Worm (Caenorhabditis elegans): ENCODE results near the gene rnr-1.
A peak's percentile ranks its signal among the peaks of the same experiment; 100 is the strongest.

The rnr-1 gene

ce11 chrIII:9271389-9271918 is 42.9 kb upstream of the rnr-1 start:
- TF ChIP-seq lin-39 (tag; optimal IDR thresholded peaks at IDR 0.05), result peak; percentile 59
- no peak for TF ChIP-seq ama-1 (optimal IDR thresholded peaks at IDR 0.05)
- no peak for TF ChIP-seq ztf-4 (tag; optimal IDR thresholded peaks at IDR 0.05)
- no peak for TF ChIP-seq sea-2 (GFP tag; optimal IDR thresholded peaks at IDR 0.05)
- no peak for TF ChIP-seq ztf-11 (tag; optimal IDR thresholded peaks at IDR 0.05)
- peak; percentile 15 for TF ChIP-seq nfya-1 (tag; optimal IDR thresholded peaks at IDR 0.05; ENCODE audit: insufficient read depth)

DNA sequence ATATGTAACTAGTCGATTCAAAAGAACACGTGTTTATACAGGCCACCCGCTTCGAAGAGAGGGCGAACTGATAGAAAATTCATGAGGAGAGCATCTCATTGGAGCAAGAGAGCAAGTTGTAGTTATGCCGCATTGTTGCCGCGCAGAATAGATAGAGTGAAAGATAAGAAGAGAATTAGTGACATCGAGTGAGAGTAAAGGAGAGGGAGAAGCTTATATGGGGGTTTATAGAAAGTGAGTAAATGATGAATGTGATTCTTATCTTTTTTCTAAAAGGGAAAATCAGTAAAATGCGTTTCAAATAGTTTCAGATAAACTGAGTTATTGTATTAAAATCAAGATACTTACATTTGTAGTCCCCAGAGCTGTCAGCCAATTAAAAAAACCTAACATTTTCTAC is 41.6 kb upstream of the rnr-1 start:
- peak; percentile 13 for TF ChIP-seq nfya-1 (tag; optimal IDR thresholded peaks at IDR 0.05; ENCODE audit: insufficient read depth)
- no peak for TF ChIP-seq nhr-76 (tag; optimal IDR thresholded peaks at IDR 0.05)
- TF ChIP-seq egl-5 (tag; optimal IDR thresholded peaks at IDR 0.05), result no peak
- TF ChIP-seq zag-1 (tag; optimal IDR thresholded peaks at IDR 0.05), result no peak
- TF ChIP-seq pha-4 (tag; optimal IDR thresholded peaks at IDR 0.05), result peak; percentile 11
- TF ChIP-seq elt-2 (tag; optimal IDR thresholded peaks at IDR 0.05), result peak; percentile 65
- TF ChIP-seq nhr-67 (tag; optimal IDR thresholded peaks at IDR 0.05), result no peak
- TF ChIP-seq tbx-2 (tag; optimal IDR thresholded peaks at IDR 0.05), result no peak
- TF ChIP-seq pqm-1 (tag; optimal IDR thresholded peaks at IDR 0.05), result peak; percentile 23
- no peak for TF ChIP-seq skn-1 (tag; optimal IDR thresholded peaks at IDR 0.05)
- peak; percentile 88 for TF ChIP-seq elt-1 (tag; optimal IDR thresholded peaks at IDR 0.05)

ce11 chrIII:9269012-9269471 is 40.4 kb upstream of the rnr-1 start, which contains the start of gene clip-1:
Gene clip-1, minus strand, starts transcription at chrIII:9269062.
- TF ChIP-seq egl-5 (tag; optimal IDR thresholded peaks at IDR 0.05) (no peak), nhr-23 (tag; optimal IDR thresholded peaks at IDR 0.05) (peak; percentile 24), nhr-12 (tag; optimal IDR thresholded peaks at IDR 0.05) (no peak), fkh-10 (GFP tag; optimal IDR thresholded peaks at IDR 0.05) (no peak), nhr-25 (tag; optimal IDR thresholded peaks at IDR 0.05) (peak; percentile 53), elt-3 (tag; optimal IDR thresholded peaks at IDR 0.05) (no peak), elt-2 (tag; optimal IDR thresholded peaks at IDR 0.05) (peak; percentile 15), nfya-1 (tag; optimal IDR thresholded peaks at IDR 0.05; ENCODE audit: insufficient read depth) (peak; percentile 6), lin-39 (tag; optimal IDR thresholded peaks at IDR 0.05) (no peak), pha-4 (tag; optimal IDR thresholded peaks at IDR 0.05) (peak; percentile 36), tbx-2 (tag; optimal IDR thresholded peaks at IDR 0.05) (no peak), nhr-77 (tag; optimal IDR thresholded peaks at IDR 0.05) (no peak), nhr-43 (tag; optimal IDR thresholded peaks at IDR 0.05; ENCODE audit: poor library complexity, severe bottlenecking) (peak; percentile 23)

DNA sequence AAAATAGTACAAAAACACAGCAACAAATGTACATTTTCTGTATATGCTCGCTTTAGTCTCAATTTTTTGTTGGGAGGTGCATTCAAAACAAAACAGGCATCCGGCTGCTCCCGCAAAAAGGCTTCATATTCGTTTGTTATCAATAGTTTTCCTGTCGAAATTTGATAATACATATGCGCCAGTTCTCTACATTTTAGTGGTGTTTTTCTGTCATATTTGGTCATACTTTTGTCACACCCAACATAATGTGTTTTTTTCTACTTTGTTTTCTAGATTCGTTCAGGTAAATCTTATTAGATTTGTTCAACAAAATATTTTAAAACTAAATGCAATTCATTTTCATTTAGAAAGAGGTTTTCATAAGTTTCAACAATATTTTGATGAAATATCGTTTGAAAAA is 29.9 kb upstream of the rnr-1 start:
- no peak for TF ChIP-seq elt-1 (tag; optimal IDR thresholded peaks at IDR 0.05)
- peak; percentile 46 for TF ChIP-seq elt-2 (tag; optimal IDR thresholded peaks at IDR 0.05)

DNA sequence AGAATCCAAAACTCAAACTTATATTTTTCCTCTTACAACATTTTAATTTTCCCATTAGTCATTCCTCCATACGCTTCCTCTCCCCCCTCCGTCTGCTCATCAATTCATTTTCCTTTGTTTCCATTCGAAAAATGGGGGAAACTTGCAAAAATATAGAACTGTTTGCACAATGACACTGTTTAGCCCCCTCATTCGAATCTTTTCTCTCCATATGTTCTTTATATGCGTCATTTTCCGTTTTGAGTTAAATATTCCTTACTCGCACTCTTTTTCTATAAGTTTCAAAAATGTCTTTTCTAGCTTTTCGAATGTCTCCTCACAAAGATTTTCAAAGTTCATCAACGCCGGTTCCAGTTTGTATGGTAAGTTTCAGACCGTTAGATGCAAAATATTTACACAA is 28.4 kb upstream of the rnr-1 start, which contains the start of gene M01A8.1:
TSS of gene M01A8.1 (plus strand) at position 301 of the 400 bp plus-strand sequence.
- TF ChIP-seq unc-39 (tag; optimal IDR thresholded peaks at IDR 0.05) (no peak), elt-1 (tag; optimal IDR thresholded peaks at IDR 0.05) (no peak), nhr-28 (tag; optimal IDR thresholded peaks at IDR 0.05) (no peak), nhr-67 (tag; optimal IDR thresholded peaks at IDR 0.05) (no peak), tbx-2 (tag; optimal IDR thresholded peaks at IDR 0.05) (no peak), pqm-1 (tag; optimal IDR thresholded peaks at IDR 0.05) (no peak), nfya-1 (tag; optimal IDR thresholded peaks at IDR 0.05; ENCODE audit: insufficient read depth) (no peak), mdl-1 (tag; optimal IDR thresholded peaks at IDR 0.05) (no peak), elt-2 (tag; optimal IDR thresholded peaks at IDR 0.05) (no peak), nhr-12 (tag; optimal IDR thresholded peaks at IDR 0.05) (no peak), hmg-11 (tag; optimal IDR thresholded peaks at IDR 0.05) (no peak), aly-2 (tag; optimal IDR thresholded peaks at IDR 0.05) (no peak), R02D3.7 (tag; optimal IDR thresholded peaks at IDR 0.05) (no peak), nhr-77 (tag; optimal IDR thresholded peaks at IDR 0.05) (no peak)

DNA sequence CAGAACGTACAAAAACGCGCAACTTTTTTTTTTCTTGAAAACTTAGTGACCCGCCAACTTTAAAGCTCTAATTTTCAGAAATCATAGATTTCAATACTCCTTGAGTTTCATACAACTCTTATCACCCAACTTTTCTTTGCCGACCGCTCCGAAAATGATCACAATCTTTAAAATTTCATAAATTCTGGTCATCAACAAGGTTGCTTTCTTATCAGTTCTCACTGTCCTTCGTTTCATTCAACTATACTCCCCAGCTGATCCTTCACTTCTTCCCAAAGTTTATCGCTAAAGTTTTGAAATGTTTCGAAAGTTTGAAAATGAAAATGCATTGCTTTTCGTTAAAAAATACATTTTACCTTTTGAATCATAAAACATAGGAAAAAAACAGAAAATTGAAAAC is 27.2 kb upstream of the rnr-1 start:
- peak; percentile 15 for TF ChIP-seq pha-4 (tag; optimal IDR thresholded peaks at IDR 0.05)
- peak; percentile 83 for TF ChIP-seq elt-2 (tag; optimal IDR thresholded peaks at IDR 0.05)
- TF ChIP-seq ceh-82 (tag; optimal IDR thresholded peaks at IDR 0.05), result no peak
- peak; percentile 72 for TF ChIP-seq pqm-1 (tag; optimal IDR thresholded peaks at IDR 0.05)
